Worm (Caenorhabditis elegans) whole organism, mixed stage, embryonic: Measurements from ENCODE around the gene fbxb-35.
"Not testable (repeated sequence)": the region's sequence is repeated elsewhere in the genome, so short reads cannot be mapped to it uniquely, and the experiment has no call there.

Source experiments
- M03D4.4 ChIP-seq: sonication (generic microtip); optimal IDR thresholded peaks from 2 replicates; lab custom pipeline; 2017; ENCODE audit warnings: mild to moderate bottlenecking, missing genetic modification characterization, missing compliant biosample characterization
- bed-3 ChIP-seq: fragments of 200-800 bp; sonication (Bioruptor generic); optimal IDR thresholded peaks from 3 replicates; lab custom pipeline; 2018; ENCODE audit warnings: mild to moderate bottlenecking, missing genetic modification characterization, moderate library complexity, missing compliant biosample characterization
- blmp-1 ChIP-seq: fragments of 150-350 bp; optimal IDR thresholded peaks from 2 replicates; lab custom pipeline; 2014; ENCODE audit warnings: missing biosample characterization, missing genetic modification characterization
- ceh-39 ChIP-seq: fragments of 150-350 bp; optimal IDR thresholded peaks from 2 replicates; lab custom pipeline; 2014; ENCODE audit warnings: missing biosample characterization, missing genetic modification characterization
- ceh-43 ChIP-seq: fragments of 200-800 bp; sonication (Bioruptor generic); optimal IDR thresholded peaks from 2 replicates; lab custom pipeline; 2018; ENCODE audit warnings: mild to moderate bottlenecking, missing genetic modification characterization, moderate library complexity, missing compliant biosample characterization
- ceh-83 ChIP-seq: fragments of 200-800 bp; sonication (Bioruptor generic); optimal IDR thresholded peaks from 2 replicates; lab custom pipeline; 2018; ENCODE audit warnings: mild to moderate bottlenecking, missing genetic modification characterization, missing compliant biosample characterization
- ces-1 ChIP-seq: fragments of 150-350 bp; optimal IDR thresholded peaks from 2 replicates; lab custom pipeline; 2014; ENCODE audit warnings: missing biosample characterization, missing genetic modification reagents, missing genetic modification characterization
- cnd-1 ChIP-seq: fragments of 200-800 bp; sonication (Bioruptor generic); optimal IDR thresholded peaks from 2 replicates; lab custom pipeline; 2018; ENCODE audit warnings: mild to moderate bottlenecking, missing genetic modification characterization, missing compliant biosample characterization
- elt-3 ChIP-seq: fragments of 150-350 bp; optimal IDR thresholded peaks from 2 replicates; lab custom pipeline; 2014; ENCODE audit warnings: missing biosample characterization, missing genetic modification characterization
- ham-2 ChIP-seq: fragments of 200-800 bp; sonication (Bioruptor generic); optimal IDR thresholded peaks from 2 replicates; lab custom pipeline; 2018; ENCODE audit warnings: mild to moderate bottlenecking, missing genetic modification characterization, missing compliant biosample characterization
- hlh-1 ChIP-seq: fragments of 150-350 bp; optimal IDR thresholded peaks from 2 replicates; lab custom pipeline; 2014; ENCODE audit warnings: missing biosample characterization, missing genetic modification reagents, missing genetic modification characterization
- lin-13 ChIP-seq: fragments of 150-350 bp; optimal IDR thresholded peaks from 2 replicates; lab custom pipeline; 2014; ENCODE audit warnings: missing biosample characterization, missing genetic modification characterization
- lin-32 ChIP-seq: fragments of 200-800 bp; sonication (Bioruptor generic); optimal IDR thresholded peaks from 2 replicates; lab custom pipeline; 2018; ENCODE audit warnings: mild to moderate bottlenecking, missing genetic modification characterization, missing compliant biosample characterization
- lsy-2 ChIP-seq: fragments of 150-350 bp; optimal IDR thresholded peaks from 2 replicates; lab custom pipeline; 2014; ENCODE audit warnings: missing biosample characterization, missing genetic modification characterization
- mab-5 ChIP-seq: fragments of 150-350 bp; optimal IDR thresholded peaks from 2 replicates; lab custom pipeline; 2014; ENCODE audit warnings: missing biosample characterization, missing genetic modification characterization
- mep-1 ChIP-seq: fragments of 150-350 bp; optimal IDR thresholded peaks from 2 replicates; lab custom pipeline; 2017; ENCODE audit warnings: missing biosample characterization, missing genetic modification reagents, missing genetic modification characterization, inconsistent platforms
- mls-2 ChIP-seq: sonication (generic microtip); optimal IDR thresholded peaks from 2 replicates; lab custom pipeline; 2016; ENCODE audit warnings: mild to moderate bottlenecking, missing genetic modification characterization, moderate library complexity, missing compliant biosample characterization
- nhr-12 ChIP-seq: fragments of 150-350 bp; optimal IDR thresholded peaks from 2 replicates; lab custom pipeline; 2014; ENCODE audit warnings: missing biosample characterization, missing genetic modification characterization
- nhr-237 ChIP-seq: fragments of 150-350 bp; optimal IDR thresholded peaks from 2 replicates; lab custom pipeline; 2014; ENCODE audit warnings: missing biosample characterization, missing genetic modification characterization
- nhr-76 ChIP-seq: sonication (generic microtip); optimal IDR thresholded peaks from 2 replicates; lab custom pipeline; 2017; ENCODE audit warnings: missing biosample characterization, missing genetic modification characterization
- pha-4 ChIP-seq: fragments of 150-350 bp; optimal IDR thresholded peaks from 2 replicates; lab custom pipeline; 2018; ENCODE audit warnings: missing biosample characterization, missing genetic modification reagents, missing genetic modification characterization
- sem-2 ChIP-seq: fragments of 200-800 bp; sonication (Bioruptor generic); optimal IDR thresholded peaks from 2 replicates; lab custom pipeline; 2018; ENCODE audit warnings: mild to moderate bottlenecking, missing genetic modification characterization, missing compliant biosample characterization
- sptf-1 ChIP-seq: sonication (generic microtip); optimal IDR thresholded peaks from 2 replicates; lab custom pipeline; 2017; ENCODE audit warnings: mild to moderate bottlenecking, missing genetic modification characterization, moderate library complexity, missing compliant biosample characterization
- tbx-8 ChIP-seq: fragments of 200-800 bp; sonication (Bioruptor generic); optimal IDR thresholded peaks from 2 replicates; lab custom pipeline; 2018; ENCODE audit warnings: mild to moderate bottlenecking, missing genetic modification characterization, moderate library complexity, missing compliant biosample characterization
- unc-120 ChIP-seq: sonication (generic microtip); optimal IDR thresholded peaks from 2 replicates; lab custom pipeline; 2017; ENCODE audit warnings: missing genetic modification characterization, missing compliant biosample characterization; ENCODE audit not compliant: poor library complexity, severe bottlenecking
- unc-62 ChIP-seq: fragments of 150-350 bp; optimal IDR thresholded peaks from 2 replicates; lab custom pipeline; 2014; ENCODE audit warnings: missing biosample characterization, missing genetic modification reagents, missing genetic modification characterization
- zip-8 ChIP-seq: fragments of 150-350 bp; optimal IDR thresholded peaks from 2 replicates; lab custom pipeline; 2014; ENCODE audit warnings: missing biosample characterization, missing genetic modification characterization
- ztf-11 ChIP-seq: fragments of 150-350 bp; optimal IDR thresholded peaks from 2 replicates; lab custom pipeline; 2014; ENCODE audit warnings: missing biosample characterization, missing genetic modification characterization

The fbxb-35 gene

ce11 chrII:2028712-2029111 is 22.8 kb upstream of the fbxb-35 start, which contains the start of gene bath-1:
TSS of gene bath-1 (minus strand) at chrII:2028812.
- TF ChIP-seq ceh-83 (GFP tag; lab: Kevin White, UChicago) (no peak), pha-4 (tag; lab: Kevin White, UChicago) (no peak), cnd-1 (tag; lab: Kevin White, UChicago) (no peak), lsy-2 (tag; lab: Kevin White, UChicago) (no peak), sptf-1 (tag; lab: Kevin White, UChicago) (no peak), mls-2 (tag; lab: Kevin White, UChicago) (no peak), nhr-76 (tag; lab: Kevin White, UChicago) (no peak), mab-5 (no peak), ceh-39 (tag; lab: Kevin White, UChicago) (no peak), unc-120 (tag; lab: Kevin White, UChicago) (no peak), nhr-237 (tag; lab: Kevin White, UChicago) (no peak), sem-2 (GFP tag; lab: Kevin White, UChicago) (no peak), ceh-43 (GFP tag; lab: Kevin White, UChicago) (no peak), nhr-12 (tag; lab: Kevin White, UChicago) (no peak), elt-3 (tag; lab: Kevin White, UChicago) (no peak), bed-3 (no peak), tbx-8 (GFP tag; lab: Kevin White, UChicago) (no peak)

DNA sequence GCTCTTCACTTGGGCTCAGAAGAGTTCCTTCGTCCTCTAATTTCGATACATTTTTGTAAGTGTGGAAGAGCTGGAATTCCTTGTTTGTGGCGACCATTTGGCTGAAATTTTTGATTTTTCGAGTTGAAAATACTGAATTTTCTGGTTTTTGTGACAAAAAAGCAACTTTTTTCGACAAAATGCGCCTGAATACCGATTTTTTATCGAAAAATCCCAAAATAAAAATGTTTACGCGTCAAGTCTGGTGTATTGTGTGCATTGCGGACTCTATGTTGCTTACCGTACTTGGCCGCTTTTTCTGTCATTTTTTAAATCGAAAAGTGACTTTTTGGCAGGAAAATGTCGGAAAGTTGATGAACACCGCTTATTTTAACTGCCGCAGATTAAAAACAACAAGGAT is 21.1 kb upstream of the fbxb-35 start, which contains the start of gene bath-3:
bath-3 (minus strand) TSS at position 101 of the 400 bp plus-strand sequence.
- TF ChIP-seq hlh-1 (tag; lab: Kevin White, UChicago), result no peak
- TF ChIP-seq lin-32, result no peak
- TF ChIP-seq ztf-11 (tag; lab: Kevin White, UChicago), result no peak
- TF ChIP-seq ceh-39 (tag; lab: Kevin White, UChicago), result no peak
- no peak for TF ChIP-seq mls-2 (tag; lab: Kevin White, UChicago)
- TF ChIP-seq mep-1 (tag; lab: Kevin White, UChicago), result no peak
- TF ChIP-seq zip-8, result no peak
- no peak for TF ChIP-seq nhr-76 (tag; lab: Kevin White, UChicago)
- no peak for TF ChIP-seq sem-2 (GFP tag; lab: Kevin White, UChicago)
- no peak for TF ChIP-seq pha-4 (tag; lab: Kevin White, UChicago)
- TF ChIP-seq mab-5, result no peak
- TF ChIP-seq blmp-1 (tag; lab: Kevin White, UChicago), result no peak

DNA sequence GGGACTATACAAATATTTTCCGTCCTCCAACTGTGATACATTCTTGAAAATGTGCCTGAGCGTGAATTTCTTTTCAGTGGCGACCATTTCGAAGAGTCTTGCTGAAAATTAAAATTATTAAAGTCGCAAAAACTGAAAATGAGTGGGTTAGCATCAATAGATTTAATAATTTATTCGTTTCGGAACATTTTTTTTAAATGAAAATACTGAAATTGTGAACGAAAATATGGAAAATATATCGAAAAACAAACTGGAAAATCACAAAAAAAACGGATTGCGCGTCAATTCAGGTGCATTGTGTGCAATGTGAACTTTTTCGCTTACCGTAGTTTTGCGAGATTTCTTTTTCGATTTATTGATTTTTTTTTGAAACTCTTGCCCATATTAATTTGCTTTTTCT is 19.6 kb upstream of the fbxb-35 start, which contains the start of gene bath-5:
bath-5 (minus strand) TSS at position 101 of the 400 bp plus-strand sequence.
- TF ChIP-seq mep-1 (tag; lab: Kevin White, UChicago) (no peak), nhr-237 (tag; lab: Kevin White, UChicago) (no peak), ceh-83 (GFP tag; lab: Kevin White, UChicago) (no peak), unc-62 (no peak), ceh-39 (tag; lab: Kevin White, UChicago) (no peak), pha-4 (tag; lab: Kevin White, UChicago) (no peak), M03D4.4 (no peak), lsy-2 (tag; lab: Kevin White, UChicago) (no peak), hlh-1 (tag; lab: Kevin White, UChicago) (no peak), ces-1 (no peak), ham-2 (GFP tag; lab: Kevin White, UChicago) (no peak), elt-3 (tag; lab: Kevin White, UChicago) (no peak)

ce11 chrII:2032282-2032681 is 19.2 kb upstream of the fbxb-35 start, which contains the start of gene btb-4:
TSS of gene btb-4 (plus strand) at chrII:2032316.
- TF ChIP-seq lin-32; blmp-1 (tag; lab: Kevin White, UChicago); lin-13: not testable (repeated sequence)

ce11 chrII:2033286-2033685 is 18.2 kb upstream of the fbxb-35 start, which contains the start of gene F59H6.14:
TSS of gene F59H6.14 (plus strand) at chrII:2033586.
- no peak for TF ChIP-seq bed-3
- TF ChIP-seq ceh-43 (GFP tag; lab: Kevin White, UChicago), result no peak
- TF ChIP-seq pha-4 (tag; lab: Kevin White, UChicago), result no peak
- no peak for TF ChIP-seq lin-32
- no peak for TF ChIP-seq sem-2 (GFP tag; lab: Kevin White, UChicago)
- TF ChIP-seq ztf-11 (tag; lab: Kevin White, UChicago), result no peak
- TF ChIP-seq blmp-1 (tag; lab: Kevin White, UChicago), result no peak
- TF ChIP-seq nhr-12 (tag; lab: Kevin White, UChicago), result no peak
- TF ChIP-seq ces-1, result no peak
- no peak for TF ChIP-seq ceh-83 (GFP tag; lab: Kevin White, UChicago)
- TF ChIP-seq hlh-1 (tag; lab: Kevin White, UChicago), result no peak
